Worm (Caenorhabditis elegans) whole organism, young adult: ENCODE results near the gene cest-2.3.

Experiments
- B0261.1 ChIP-seq: sonication (generic microtip); optimal IDR thresholded peaks from 2 replicates; lab custom pipeline; 2016; ENCODE audit warnings: mild to moderate bottlenecking, missing genetic modification characterization, moderate library complexity, missing compliant biosample characterization
- C06A6.2 ChIP-seq: fragments of 200-800 bp; sonication (Bioruptor generic); conservative IDR thresholded peaks from 2 replicates; pipeline ENCODE4 v1.3.6; 2022; ENCODE audit warnings: missing genetic modification characterization, missing compliant biosample characterization
- C17E4.6 ChIP-seq: fragments of 200-800 bp; sonication (Bioruptor generic); IDR thresholded peaks from 2 replicates; pipeline ENCODE4 v1.3.6; 2022; ENCODE audit warnings: missing genetic modification reagents, missing genetic modification characterization, missing compliant biosample characterization
- D2030.7 ChIP-seq: fragments of 200-800 bp; sonication (Bioruptor generic); IDR thresholded peaks from 2 replicates; pipeline ENCODE4 v1.3.6; 2022; ENCODE audit warnings: missing genetic modification reagents, missing genetic modification characterization, missing compliant biosample characterization
- F10E7.11 ChIP-seq: sonication (generic microtip); optimal IDR thresholded peaks from 2 replicates; lab custom pipeline; 2017; ENCODE audit warnings: mild to moderate bottlenecking, missing genetic modification characterization, moderate library complexity, missing compliant biosample characterization
- F22D6.2 ChIP-seq: sonication (generic microtip); optimal IDR thresholded peaks from 2 replicates; lab custom pipeline; 2016; ENCODE audit warnings: mild to moderate bottlenecking, missing genetic modification characterization, missing compliant biosample characterization
- F23B12.7 ChIP-seq: sonication (generic microtip); optimal IDR thresholded peaks from 2 replicates; lab custom pipeline; 2017; ENCODE audit warnings: missing genetic modification characterization, mild to moderate bottlenecking, missing compliant biosample characterization, antibody characterized with exemption, moderate library complexity; ENCODE audit not compliant: insufficient read depth
- F37B4.10 ChIP-seq: fragments of 200-800 bp; sonication (Bioruptor generic); IDR thresholded peaks from 2 replicates; pipeline ENCODE4 v1.3.6; 2022; ENCODE audit warnings: missing genetic modification characterization, missing compliant biosample characterization
- F57A8.1 ChIP-seq: fragments of 200-800 bp; sonication (Bioruptor generic); optimal IDR thresholded peaks from 2 replicates; lab custom pipeline; 2018; ENCODE audit warnings: mild to moderate bottlenecking, missing genetic modification characterization, moderate library complexity, missing compliant biosample characterization
- F57C9.4 ChIP-seq: sonication (generic microtip); optimal IDR thresholded peaks from 2 replicates; lab custom pipeline; 2017; ENCODE audit warnings: mild to moderate bottlenecking, missing genetic modification characterization, missing compliant biosample characterization
- T07F8.4 ChIP-seq: sonication (generic microtip); optimal IDR thresholded peaks from 2 replicates; lab custom pipeline; 2016; ENCODE audit warnings: mild to moderate bottlenecking, missing genetic modification characterization, moderate library complexity, missing compliant biosample characterization
- T26A5.8 ChIP-seq: sonication (generic microtip); optimal IDR thresholded peaks from 2 replicates; lab custom pipeline; 2016; ENCODE audit warnings: missing genetic modification characterization, missing compliant biosample characterization
- Y53F4B.3 ChIP-seq: fragments of 200-800 bp; sonication (Bioruptor generic); IDR thresholded peaks from 2 replicates; pipeline ENCODE4 v1.3.6; 2022; ENCODE audit warnings: missing genetic modification reagents, missing genetic modification characterization, missing compliant biosample characterization
- Y53G8AR.9 ChIP-seq: fragments of 200-800 bp; sonication (Bioruptor generic); conservative IDR thresholded peaks from 2 replicates; pipeline ENCODE4 v1.3.6; 2022; ENCODE audit warnings: missing genetic modification reagents, missing genetic modification characterization, missing compliant biosample characterization
- Y56A3A.18 ChIP-seq: fragments of 200-800 bp; sonication (Bioruptor generic); IDR thresholded peaks from 2 replicates; pipeline ENCODE4 v1.3.6; 2022; ENCODE audit warnings: missing genetic modification reagents, missing genetic modification characterization, missing compliant biosample characterization
- Y95B8A.8 ChIP-seq: fragments of 200-800 bp; sonication (Bioruptor generic); IDR thresholded peaks from 2 replicates; pipeline ENCODE4 v1.3.6; 2022; ENCODE audit warnings: missing genetic modification reagents, missing genetic modification characterization, missing compliant biosample characterization
- athp-1 ChIP-seq: sonication (generic microtip); optimal IDR thresholded peaks from 2 replicates; lab custom pipeline; 2017; ENCODE audit warnings: mild to moderate bottlenecking, missing genetic modification characterization, missing compliant biosample characterization
- attf-3 ChIP-seq: fragments of 200-800 bp; sonication (Bioruptor generic); conservative IDR thresholded peaks from 2 replicates; pipeline ENCODE4 v1.3.6; 2022; ENCODE audit warnings: missing genetic modification reagents, missing genetic modification characterization, missing compliant biosample characterization
- ceh-27 ChIP-seq: fragments of 200-800 bp; sonication (Bioruptor generic); optimal IDR thresholded peaks from 2 replicates; lab custom pipeline; 2018; ENCODE audit warnings: mild to moderate bottlenecking, missing genetic modification characterization, moderate library complexity, missing compliant biosample characterization
- ceh-91 ChIP-seq: fragments of 200-800 bp; sonication (Bioruptor generic); IDR thresholded peaks from 2 replicates; pipeline ENCODE4 v1.3.6; 2022; ENCODE audit warnings: missing genetic modification reagents, missing genetic modification characterization, missing compliant biosample characterization
- chd-7 ChIP-seq: sonication (generic microtip); optimal IDR thresholded peaks from 2 replicates; lab custom pipeline; 2016; ENCODE audit warnings: mild to moderate bottlenecking, missing genetic modification characterization, moderate library complexity, missing compliant biosample characterization
- dpl-1 ChIP-seq: fragments of 150-350 bp; optimal IDR thresholded peaks from 2 replicates; lab custom pipeline; 2014; ENCODE audit warnings: missing biosample characterization, missing genetic modification reagents, missing genetic modification characterization
- egrh-3 ChIP-seq: fragments of 200-800 bp; sonication (Bioruptor generic); IDR thresholded peaks from 2 replicates; pipeline ENCODE4 v1.3.6; 2022; ENCODE audit warnings: missing genetic modification reagents, missing genetic modification characterization, missing compliant biosample characterization
- gei-17 ChIP-seq: fragments of 200-800 bp; sonication (Bioruptor generic); optimal IDR thresholded peaks from 2 replicates; lab custom pipeline; 2018; ENCODE audit warnings: mild to moderate bottlenecking, missing genetic modification characterization, missing compliant biosample characterization
- him-1 ChIP-seq: sonication (generic microtip); optimal IDR thresholded peaks from 2 replicates; lab custom pipeline; 2016; ENCODE audit warnings: missing genotype, missing genetic modification reagents, missing genetic modification characterization, missing compliant biosample characterization
- hlh-12 ChIP-seq: sonication (generic microtip); optimal IDR thresholded peaks from 2 replicates; lab custom pipeline; 2016; ENCODE audit warnings: missing genetic modification characterization, missing compliant biosample characterization
- hmg-1.2 ChIP-seq: fragments of 200-800 bp; sonication (Bioruptor generic); IDR thresholded peaks from 2 replicates; pipeline ENCODE4 v1.3.6; 2022; ENCODE audit warnings: missing genetic modification reagents, missing genetic modification characterization, missing compliant biosample characterization
- hmg-20 ChIP-seq: fragments of 200-800 bp; sonication (Bioruptor generic); IDR thresholded peaks from 2 replicates; pipeline ENCODE4 v1.3.6; 2022; ENCODE audit warnings: missing genetic modification reagents, missing genetic modification characterization, missing compliant biosample characterization
- hrde-1 ChIP-seq: sonication (generic microtip); optimal IDR thresholded peaks from 2 replicates; lab custom pipeline; 2016; ENCODE audit warnings: missing genetic modification characterization, mild to moderate bottlenecking, missing compliant biosample characterization, moderate library complexity, missing genotype, missing genetic modification reagents, borderline replicate concordance
- hsf-1 ChIP-seq: fragments of 200-800 bp; sonication (Bioruptor generic); IDR thresholded peaks from 2 replicates; pipeline ENCODE4 v1.3.6; 2022; ENCODE audit warnings: missing genetic modification reagents, missing genetic modification characterization, missing compliant biosample characterization
- lag-1 ChIP-seq: fragments of 200-800 bp; sonication (Bioruptor generic); IDR thresholded peaks from 2 replicates; pipeline ENCODE4 v1.3.6; 2022; ENCODE audit warnings: missing genetic modification reagents, missing genetic modification characterization, missing compliant biosample characterization
- lin-26 ChIP-seq: fragments of 200-800 bp; sonication (Bioruptor generic); IDR thresholded peaks from 2 replicates; pipeline ENCODE4 v1.3.6; 2022; ENCODE audit warnings: missing genetic modification reagents, missing genetic modification characterization, missing compliant biosample characterization
- lin-40 ChIP-seq: sonication (generic microtip); optimal IDR thresholded peaks from 2 replicates; lab custom pipeline; 2016; ENCODE audit warnings: missing genetic modification characterization, mild to moderate bottlenecking, missing compliant biosample characterization, missing genotype, missing genetic modification reagents
- lsl-1 ChIP-seq: fragments of 200-800 bp; sonication (Bioruptor generic); optimal IDR thresholded peaks from 2 replicates; lab custom pipeline; 2018; ENCODE audit warnings: mild to moderate bottlenecking, missing genetic modification characterization, moderate library complexity, missing compliant biosample characterization
- lsy-27 ChIP-seq: sonication (generic microtip); optimal IDR thresholded peaks from 2 replicates; lab custom pipeline; 2017; ENCODE audit warnings: missing genetic modification characterization, mild to moderate bottlenecking, missing compliant biosample characterization, antibody characterized with exemption, missing genotype, borderline replicate concordance; ENCODE audit not compliant: insufficient read depth
- madf-10 ChIP-seq: sonication (generic microtip); optimal IDR thresholded peaks from 2 replicates; lab custom pipeline; 2016; ENCODE audit warnings: mild to moderate bottlenecking, missing genetic modification characterization, missing compliant biosample characterization
- madf-3 ChIP-seq: fragments of 200-800 bp; sonication (Bioruptor generic); IDR thresholded peaks from 2 replicates; pipeline ENCODE4 v1.3.6; 2022; ENCODE audit warnings: missing genetic modification reagents, missing genetic modification characterization, missing compliant biosample characterization
- nfya-2 ChIP-seq: fragments of 200-800 bp; sonication (Bioruptor generic); IDR thresholded peaks from 2 replicates; pipeline ENCODE4 v1.3.6; 2022; ENCODE audit warnings: missing genetic modification reagents, missing genetic modification characterization, missing compliant biosample characterization
- nhr-179 ChIP-seq: sonication (generic microtip); optimal IDR thresholded peaks from 2 replicates; lab custom pipeline; 2016; ENCODE audit warnings: mild to moderate bottlenecking, missing genetic modification characterization, missing compliant biosample characterization
- nhr-27 ChIP-seq: fragments of 200-800 bp; sonication (Bioruptor generic); optimal IDR thresholded peaks from 2 replicates; lab custom pipeline; 2018; ENCODE audit warnings: mild to moderate bottlenecking, missing genetic modification characterization, moderate library complexity, missing compliant biosample characterization
- nhr-90 ChIP-seq: sonication (generic microtip); optimal IDR thresholded peaks from 2 replicates; lab custom pipeline; 2016; ENCODE audit warnings: missing genotype, mild to moderate bottlenecking, missing genetic modification characterization, missing compliant biosample characterization
- sdz-38 ChIP-seq: sonication (generic microtip); optimal IDR thresholded peaks from 2 replicates; lab custom pipeline; 2016; ENCODE audit warnings: missing genotype, missing genetic modification characterization, missing compliant biosample characterization
- sea-2 ChIP-seq: fragments of 200-800 bp; sonication (Bioruptor generic); IDR thresholded peaks from 2 replicates; pipeline ENCODE4 v1.3.6; 2022; ENCODE audit warnings: missing genetic modification characterization, missing compliant biosample characterization
- snpc-1.3 ChIP-seq: sonication (generic microtip); optimal IDR thresholded peaks from 2 replicates; lab custom pipeline; 2017; ENCODE audit warnings: missing genetic modification characterization, mild to moderate bottlenecking, missing compliant biosample characterization, antibody characterized with exemption, moderate library complexity, missing genotype, missing genetic modification reagents; ENCODE audit not compliant: insufficient read depth
- somi-1 ChIP-seq: fragments of 200-800 bp; sonication (Bioruptor generic); optimal IDR thresholded peaks from 2 replicates; lab custom pipeline; 2018; ENCODE audit warnings: mild to moderate bottlenecking, missing genetic modification characterization, missing compliant biosample characterization
- sptf-2 ChIP-seq: fragments of 200-800 bp; sonication (Bioruptor generic); optimal IDR thresholded peaks from 2 replicates; lab custom pipeline; 2018; ENCODE audit warnings: mild to moderate bottlenecking, missing genetic modification characterization, missing compliant biosample characterization
- unc-130 ChIP-seq: sonication (generic microtip); optimal IDR thresholded peaks from 2 replicates; lab custom pipeline; 2016; ENCODE audit warnings: missing genetic modification reagents, missing genetic modification characterization, missing compliant biosample characterization
- unc-62 ChIP-seq: fragments of 150-350 bp; optimal IDR thresholded peaks from 2 replicates; lab custom pipeline; 2014; ENCODE audit warnings: missing biosample characterization, missing genetic modification reagents, missing genetic modification characterization
- ztf-26 ChIP-seq: sonication (generic microtip); optimal IDR thresholded peaks from 2 replicates; lab custom pipeline; 2017; ENCODE audit warnings: missing genetic modification characterization, missing compliant biosample characterization
- ztf-6 ChIP-seq: fragments of 200-800 bp; sonication (Bioruptor generic); IDR thresholded peaks from 2 replicates; pipeline ENCODE4 v1.3.6; 2022; ENCODE audit warnings: missing genetic modification reagents, missing genetic modification characterization, missing compliant biosample characterization

The cest-2.3 gene

DNA sequence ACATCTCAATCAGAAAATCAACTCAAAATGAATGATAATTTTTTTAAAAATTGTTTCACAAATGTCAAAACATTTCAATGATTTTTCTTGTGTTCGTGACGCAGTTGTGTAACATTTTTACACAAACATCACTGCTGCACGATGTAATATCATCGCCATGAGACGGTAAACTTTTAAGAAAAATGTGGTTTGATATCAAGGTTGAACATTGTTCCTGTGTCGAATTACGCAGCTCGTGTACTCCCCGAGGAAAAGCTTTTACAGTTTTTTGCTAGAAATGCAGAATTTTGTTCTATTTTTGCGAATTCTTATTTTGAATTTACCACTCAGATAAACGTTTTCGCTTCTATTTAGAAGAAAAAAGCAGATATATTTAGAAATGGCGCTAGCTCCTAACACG lies 14.9 kb upstream of the cest-2.3 start (continued):
- TF ChIP-seq chd-7 (tag; lab: Kevin White, UChicago) = peak; percentile 78
- no peak for TF ChIP-seq lag-1
- no peak for TF ChIP-seq F57C9.4
- no peak for TF ChIP-seq athp-1 (tag; lab: Kevin White, UChicago)
- 0 out of 2 replicates have a peak, but pooled peaks have one; percentile 9 for TF ChIP-seq hmg-1.2 (GFP tag; lab: Robert Waterston, UW)
- TF ChIP-seq him-1 (tag; lab: Kevin White, UChicago) = no peak
- TF ChIP-seq F57A8.1 = no peak
- no peak for TF ChIP-seq nfya-2 (GFP tag; lab: Robert Waterston, UW)
- no peak for TF ChIP-seq sptf-2 (GFP tag; lab: Kevin White, UChicago)
- TF ChIP-seq hlh-12 = no peak
- no peak for TF ChIP-seq gei-17 (GFP tag; lab: Kevin White, UChicago)
- no peak for TF ChIP-seq sdz-38 (tag; lab: Kevin White, UChicago)
- TF ChIP-seq unc-62 (GFP tag; lab: Kevin White, UChicago) = no peak
- TF ChIP-seq F23B12.7 (tag; lab: Kevin White, UChicago) = no peak
- TF ChIP-seq lsy-27 (tag; lab: Kevin White, UChicago) = no peak
- TF ChIP-seq T07F8.4 (tag; lab: Kevin White, UChicago) = no peak
- TF ChIP-seq lin-40 (tag; lab: Kevin White, UChicago) = peak; percentile 31
- no peak for TF ChIP-seq F37B4.10
- peak; percentile 39; the same call in 1 of the 2 replicates for TF ChIP-seq Y56A3A.18 (GFP tag; lab: Robert Waterston, UW)
- no peak for TF ChIP-seq ceh-27 (GFP tag; lab: Kevin White, UChicago)
- no peak for TF ChIP-seq sea-2 (GFP tag; lab: Robert Waterston, UW)
- TF ChIP-seq lin-26 = peak; percentile 9; the same call in 1 of the 2 replicates
- no peak for TF ChIP-seq F22D6.2 (tag; lab: Kevin White, UChicago)
- no peak for TF ChIP-seq T26A5.8 (tag; lab: Kevin White, UChicago)
- TF ChIP-seq nhr-90 (tag; lab: Kevin White, UChicago) = no peak
- TF ChIP-seq hrde-1 (tag; lab: Kevin White, UChicago) = no peak
- TF ChIP-seq snpc-1.3 (tag; lab: Kevin White, UChicago) = peak; percentile 4
- TF ChIP-seq ztf-26 = no peak
- TF ChIP-seq hmg-20 (GFP tag; lab: Robert Waterston, UW) = no peak
- TF ChIP-seq Y95B8A.8 (GFP tag; lab: Robert Waterston, UW) = no peak
- TF ChIP-seq egrh-3 (GFP tag; lab: Robert Waterston, UW) = no peak
- TF ChIP-seq ztf-6 = no peak
- no peak for TF ChIP-seq madf-3 (GFP tag; lab: Robert Waterston, UW)
- no peak for TF ChIP-seq unc-130 (GFP tag; lab: Kevin White, UChicago)
- TF ChIP-seq dpl-1 (GFP tag; lab: Kevin White, UChicago) = no peak
- TF ChIP-seq C06A6.2 = peak; percentile 31; the same call in 1 of the 2 replicates
- no peak for TF ChIP-seq F10E7.11 (tag; lab: Kevin White, UChicago)
- TF ChIP-seq C17E4.6 (GFP tag; lab: Robert Waterston, UW) = no peak
- TF ChIP-seq attf-3 (GFP tag; lab: Robert Waterston, UW) = no peak
- TF ChIP-seq D2030.7 (GFP tag; lab: Robert Waterston, UW) = no peak
- TF ChIP-seq madf-10 (tag; lab: Kevin White, UChicago) = no peak
- TF ChIP-seq Y53F4B.3 (GFP tag; lab: Robert Waterston, UW) = no peak
- TF ChIP-seq nhr-179 (tag; lab: Kevin White, UChicago) = no peak
- no peak for TF ChIP-seq lsl-1
- TF ChIP-seq Y53G8AR.9 = peak; percentile 60; the same call in 1 of the 2 replicates
- no peak for TF ChIP-seq hsf-1 (GFP tag; lab: Robert Waterston, UW)
- no peak for TF ChIP-seq somi-1 (GFP tag; lab: Kevin White, UChicago)
- no peak for TF ChIP-seq ceh-91 (GFP tag; lab: Robert Waterston, UW)
- no peak for TF ChIP-seq nhr-27 (tag; lab: Kevin White, UChicago)
- TF ChIP-seq B0261.1 (tag; lab: Kevin White, UChicago) = no peak
